Worm (Caenorhabditis elegans) whole organism, early embryonic: ENCODE results near the gene F20D12.7.

Source experiments
- B0310.2 ChIP-seq: sonication (generic microtip); optimal IDR thresholded peaks from 2 replicates; lab custom pipeline; 2016; ENCODE audit warnings: mild to moderate bottlenecking, missing genetic modification characterization, missing compliant biosample characterization
- aly-1 ChIP-seq: sonication (generic microtip); optimal IDR thresholded peaks from 2 replicates; lab custom pipeline; 2016; ENCODE audit warnings: missing genetic modification characterization, missing compliant biosample characterization
- ama-1 ChIP-seq: fragments of 150-350 bp; optimal IDR thresholded peaks from 2 replicates; lab custom pipeline; 2014
- ceh-36 ChIP-seq: sonication (generic microtip); optimal IDR thresholded peaks from 2 replicates; lab custom pipeline; 2016; ENCODE audit warnings: missing genetic modification characterization, inconsistent platforms, missing compliant biosample characterization
- ets-7 ChIP-seq: sonication (generic microtip); optimal IDR thresholded peaks from 2 replicates; lab custom pipeline; 2016; ENCODE audit warnings: missing genotype, missing genetic modification characterization, missing compliant biosample characterization
- flt-1 ChIP-seq: fragments of 200-800 bp; sonication (Bioruptor generic); IDR thresholded peaks from 2 replicates; pipeline ENCODE4 v1.3.6; 2022; ENCODE audit warnings: missing genetic modification characterization, missing compliant biosample characterization
- hmbx-1 ChIP-seq: sonication (generic microtip); optimal IDR thresholded peaks from 2 replicates; lab custom pipeline; 2016; ENCODE audit warnings: mild to moderate bottlenecking, missing genetic modification characterization, missing compliant biosample characterization
- hnd-1 ChIP-seq: sonication (generic microtip); optimal IDR thresholded peaks from 2 replicates; lab custom pipeline; 2016; ENCODE audit warnings: missing genetic modification characterization, missing compliant biosample characterization
- pes-1 ChIP-seq: fragments of 200-800 bp; sonication (Bioruptor generic); IDR thresholded peaks from 2 replicates; pipeline ENCODE4 v1.3.6; 2022; ENCODE audit warnings: missing genetic modification reagents, missing genetic modification characterization, missing compliant biosample characterization
- scrt-1 ChIP-seq: fragments of 200-800 bp; sonication (Bioruptor generic); IDR thresholded peaks from 2 replicates; pipeline ENCODE4 v1.3.6; 2022; ENCODE audit warnings: missing genetic modification characterization, missing compliant biosample characterization
- tbx-11 ChIP-seq: fragments of 200-800 bp; sonication (Bioruptor generic); IDR thresholded peaks from 2 replicates; pipeline ENCODE4 v1.3.6; 2022; ENCODE audit warnings: missing genetic modification characterization, missing compliant biosample characterization
- tbx-37 ChIP-seq: fragments of 200-800 bp; sonication (Bioruptor generic); conservative IDR thresholded peaks from 2 replicates; pipeline ENCODE4 v1.3.6; 2022; ENCODE audit warnings: missing genetic modification reagents, missing genetic modification characterization, missing compliant biosample characterization
- tra-4 ChIP-seq: sonication (generic microtip); optimal IDR thresholded peaks from 2 replicates; lab custom pipeline; 2017; ENCODE audit warnings: missing genetic modification characterization, missing compliant biosample characterization

ce11 chrIV:7956643-7957317 lies 18.0 kb upstream of the F20D12.7 start, which contains the start of gene csr-1:
- TF ChIP-seq ceh-36 = no peak
- no peak for TF ChIP-seq tra-4 (tag; lab: Kevin White, UChicago)
- no peak for TF ChIP-seq flt-1 (GFP tag; lab: Robert Waterston, UW)
- no peak for TF ChIP-seq ama-1 (lab: Kevin White, UChicago)
- TF ChIP-seq pes-1 (GFP tag; lab: Robert Waterston, UW) = no peak
- TF ChIP-seq tbx-11 = no peak
- no peak for TF ChIP-seq ets-7 (tag; lab: Kevin White, UChicago)
- TF ChIP-seq B0310.2 (tag; lab: Kevin White, UChicago) = no peak
- TF ChIP-seq tbx-37 (GFP tag; lab: Robert Waterston, UW) = no peak
- no peak for TF ChIP-seq scrt-1 (GFP tag; lab: Robert Waterston, UW)
- no peak for TF ChIP-seq hnd-1
- TF ChIP-seq hmbx-1 = no peak
- TF ChIP-seq aly-1 (tag; lab: Kevin White, UChicago) = no peak
